Fruit fly (Drosophila melanogaster): Measurements from ENCODE around the gene Or98b.

The Or98b gene

dm6 chr3R:28328780-28329546, 23.1 kb upstream of the Or98b start (continued):
- TF ChIP-seq CG2202 (tag; optimal IDR thresholded peaks at IDR 0.05) = peak; percentile 86
- TF ChIP-seq zen (tag; optimal IDR thresholded peaks at IDR 0.05) = peak; percentile 56
- TF ChIP-seq unpg (GFP tag; optimal IDR thresholded peaks at IDR 0.05) = peak; percentile 55
- TF ChIP-seq cad (GFP tag; optimal IDR thresholded peaks at IDR 0.05) = no peak
- TF ChIP-seq Fer2 (tag; optimal IDR thresholded peaks at IDR 0.05) = peak; percentile 40
- peak; percentile 68 for TF ChIP-seq CG13775 (GFP tag; optimal IDR thresholded peaks at IDR 0.05)
- no peak for TF ChIP-seq Lpt (GFP tag; optimal IDR thresholded peaks at IDR 0.05)
- peak; percentile 5 for TF ChIP-seq Oli (tag; optimal IDR thresholded peaks at IDR 0.05)
- peak; percentile 54 for TF ChIP-seq CG4707 (GFP tag; optimal IDR thresholded peaks at IDR 0.05)
- peak; percentile 72 for TF ChIP-seq CG8359 (GFP tag; optimal IDR thresholded peaks at IDR 0.05; ENCODE audit: borderline replicate concordance)
- TF ChIP-seq nerfin-1 (tag; optimal IDR thresholded peaks at IDR 0.05) = peak; percentile 67
- TF ChIP-seq CG7928 (GFP tag; optimal IDR thresholded peaks at IDR 0.05) = no peak
- TF ChIP-seq Dref (GFP tag; IDR thresholded peaks at IDR 0.05) = no peak; the same call in 1 of the 2 replicates
- peak; percentile 45 for TF ChIP-seq CG9609 (GFP tag; optimal IDR thresholded peaks at IDR 0.05)
- TF ChIP-seq br (optimal IDR thresholded peaks at IDR 0.05) = no peak
- TF ChIP-seq vnd (GFP tag; IDR thresholded peaks at IDR 0.05; ENCODE audit: partially characterized antibody) = no peak
- TF ChIP-seq CG1832 (GFP tag; optimal IDR thresholded peaks at IDR 0.05) = no peak
- no peak for TF ChIP-seq sna (GFP tag; IDR thresholded peaks at IDR 0.05; ENCODE audit: partially characterized antibody)
- peak; percentile 74 for TF ChIP-seq tgo (GFP tag; IDR thresholded peaks at IDR 0.05)
- TF ChIP-seq CG10959 (GFP tag; IDR thresholded peaks at IDR 0.05) = peak; percentile 81
- peak; percentile 83 for TF ChIP-seq CG3838 (GFP tag; optimal IDR thresholded peaks at IDR 0.05)
- TF ChIP-seq CG8290 (GFP tag; optimal IDR thresholded peaks at IDR 0.05) = peak; percentile 68
- TF ChIP-seq CG8290 (tag; optimal IDR thresholded peaks at IDR 0.05) = peak; percentile 74 to 85
- TF ChIP-seq Myb (GFP tag; optimal IDR thresholded peaks at IDR 0.05) = peak; percentile 25
- no peak for TF ChIP-seq TFAM (GFP tag; optimal IDR thresholded peaks at IDR 0.05)
- TF ChIP-seq CG15601 (tag; optimal IDR thresholded peaks at IDR 0.05) = peak; percentile 75
- TF ChIP-seq Lhr (GFP tag; optimal IDR thresholded peaks at IDR 0.05) = peak; percentile 76
- peak; percentile 71 for TF ChIP-seq BtbVII (GFP tag; optimal IDR thresholded peaks at IDR 0.05)
- TF ChIP-seq slbo (GFP tag; IDR thresholded peaks at IDR 0.05) = peak; percentile 89
- TF ChIP-seq Neu2 (GFP tag; optimal IDR thresholded peaks at IDR 0.05; ENCODE audit: borderline replicate concordance) = no peak
- peak; percentile 87 for TF ChIP-seq ara (GFP tag; IDR thresholded peaks at IDR 0.05)
- TF ChIP-seq CG13624 (GFP tag; optimal IDR thresholded peaks at IDR 0.05) = peak; percentile 60
- peak; percentile 81 for TF ChIP-seq fd102C (GFP tag; optimal IDR thresholded peaks at IDR 0.05)
- peak; percentile 87 for TF ChIP-seq Xrp1 (GFP tag; IDR thresholded peaks at IDR 0.05)
- TF ChIP-seq mld (GFP tag; IDR thresholded peaks at IDR 0.05; ENCODE audit: partially characterized antibody) = no peak
- no peak for TF ChIP-seq salm (tag; optimal IDR thresholded peaks at IDR 0.05)
- TF ChIP-seq row (GFP tag; IDR thresholded peaks at IDR 0.05) = peak; percentile 89
- peak; percentile 58 for TF ChIP-seq CG4820 (GFP tag; optimal IDR thresholded peaks at IDR 0.05)
- peak; percentile 83 for TF ChIP-seq CG3281 (GFP tag; optimal IDR thresholded peaks at IDR 0.05)
- TF ChIP-seq Max (GFP tag; optimal IDR thresholded peaks at IDR 0.05) = peak; percentile 71
- TF ChIP-seq ap (GFP tag; IDR thresholded peaks at IDR 0.05) = peak; percentile 63
- peak; percentile 58 for TF ChIP-seq CG15514 (GFP tag; optimal IDR thresholded peaks at IDR 0.05)
- peak; percentile 21 to 73 for TF ChIP-seq dpn (GFP tag; optimal IDR thresholded peaks at IDR 0.05)
- peak; percentile 50 for TF ChIP-seq CG9876 (GFP tag; optimal IDR thresholded peaks at IDR 0.05)
- TF ChIP-seq lbe (GFP tag; optimal IDR thresholded peaks at IDR 0.05) = no peak
- peak; percentile 80 for TF ChIP-seq CG10543 (GFP tag; optimal IDR thresholded peaks at IDR 0.05)
- TF ChIP-seq peb (GFP tag; IDR thresholded peaks at IDR 0.05) = peak; percentile 53
- no peak for TF ChIP-seq hbn (GFP tag; IDR thresholded peaks at IDR 0.05; ENCODE audit: partially characterized antibody)
- TF ChIP-seq CG1602 (GFP tag; optimal IDR thresholded peaks at IDR 0.05) = peak; percentile 49
